Worm (Caenorhabditis elegans) whole organism, late embryonic: ENCODE results near the gene cpd-2.

Source experiments
- C08G9.2 ChIP-seq: sonication (generic microtip); optimal IDR thresholded peaks from 2 replicates; lab custom pipeline; 2016; ENCODE audit warnings: mild to moderate bottlenecking, missing genetic modification characterization, moderate library complexity, missing compliant biosample characterization
- C38D4.7 ChIP-seq: fragments of 200-800 bp; sonication (Bioruptor generic); optimal IDR thresholded peaks from 2 replicates; lab custom pipeline; 2018; ENCODE audit warnings: mild to moderate bottlenecking, missing genetic modification characterization, moderate library complexity, missing compliant biosample characterization
- F13H6.1 ChIP-seq: sonication (generic microtip); optimal IDR thresholded peaks from 2 replicates; lab custom pipeline; 2016; ENCODE audit warnings: missing genetic modification characterization, missing compliant biosample characterization
- ahr-1 ChIP-seq: sonication (generic microtip); optimal IDR thresholded peaks from 2 replicates; lab custom pipeline; 2016; ENCODE audit warnings: missing genetic modification characterization, missing compliant biosample characterization
- ama-1 ChIP-seq: fragments of 150-350 bp; optimal IDR thresholded peaks from 2 replicates; lab custom pipeline; 2014
- ceh-14 ChIP-seq: sonication (generic microtip); optimal IDR thresholded peaks from 2 replicates; lab custom pipeline; 2016; ENCODE audit warnings: missing genotype, missing genetic modification characterization, missing compliant biosample characterization
- ceh-18 ChIP-seq: sonication (generic microtip); optimal IDR thresholded peaks from 2 replicates; lab custom pipeline; 2016; ENCODE audit warnings: missing genetic modification characterization, missing compliant biosample characterization
- ceh-2 ChIP-seq: sonication (generic microtip); optimal IDR thresholded peaks from 2 replicates; lab custom pipeline; 2016; ENCODE audit warnings: missing genotype, missing genetic modification characterization, missing compliant biosample characterization
- ceh-24 ChIP-seq: sonication (generic microtip); optimal IDR thresholded peaks from 2 replicates; lab custom pipeline; 2016; ENCODE audit warnings: mild to moderate bottlenecking, missing genetic modification characterization, missing compliant biosample characterization
- ceh-30 ChIP-seq: fragments of 150-350 bp; optimal IDR thresholded peaks from 2 replicates; lab custom pipeline; 2014; ENCODE audit warnings: missing biosample characterization, missing genetic modification characterization
- ceh-31 ChIP-seq: sonication (generic microtip); optimal IDR thresholded peaks from 2 replicates; lab custom pipeline; 2016; ENCODE audit warnings: missing genetic modification characterization, missing compliant biosample characterization
- ceh-34 ChIP-seq: sonication (generic microtip); optimal IDR thresholded peaks from 2 replicates; lab custom pipeline; 2016; ENCODE audit warnings: mild to moderate bottlenecking, missing genetic modification characterization, missing compliant biosample characterization
- ceh-6 ChIP-seq: fragments of 200-800 bp; sonication (Bioruptor generic); optimal IDR thresholded peaks from 2 replicates; lab custom pipeline; 2018; ENCODE audit warnings: mild to moderate bottlenecking, missing genetic modification characterization, missing compliant biosample characterization
- ceh-9 ChIP-seq: sonication (generic microtip); optimal IDR thresholded peaks from 2 replicates; lab custom pipeline; 2016; ENCODE audit warnings: mild to moderate bottlenecking, missing genetic modification characterization, inconsistent platforms, missing compliant biosample characterization
- dve-1 ChIP-seq: sonication (generic microtip); optimal IDR thresholded peaks from 2 replicates; lab custom pipeline; 2017; ENCODE audit warnings: antibody characterized with exemption, mild to moderate bottlenecking, missing genetic modification characterization, missing compliant biosample characterization
- elt-2 ChIP-seq: sonication (generic microtip); optimal IDR thresholded peaks from 2 replicates; lab custom pipeline; 2016; ENCODE audit warnings: missing genetic modification reagents, missing genetic modification characterization, missing compliant biosample characterization
- elt-4 ChIP-seq: sonication (generic microtip); optimal IDR thresholded peaks from 2 replicates; lab custom pipeline; 2016; ENCODE audit warnings: missing genetic modification characterization, missing compliant biosample characterization
- ets-4 ChIP-seq: sonication (generic microtip); optimal IDR thresholded peaks from 2 replicates; lab custom pipeline; 2016; ENCODE audit warnings: missing genetic modification characterization, missing compliant biosample characterization
- fax-1 ChIP-seq: sonication (generic microtip); optimal IDR thresholded peaks from 2 replicates; lab custom pipeline; 2016; ENCODE audit warnings: missing genotype, missing genetic modification characterization, missing compliant biosample characterization
- hlh-13 ChIP-seq: fragments of 200-800 bp; sonication (Bioruptor generic); optimal IDR thresholded peaks from 2 replicates; lab custom pipeline; 2018; ENCODE audit warnings: mild to moderate bottlenecking, missing genetic modification characterization, missing compliant biosample characterization
- hlh-15 ChIP-seq: sonication (generic microtip); optimal IDR thresholded peaks from 2 replicates; lab custom pipeline; 2016; ENCODE audit warnings: missing genetic modification characterization, missing compliant biosample characterization
- hlh-30 ChIP-seq: sonication (generic microtip); optimal IDR thresholded peaks from 2 replicates; lab custom pipeline; 2017; ENCODE audit warnings: antibody characterized with exemption, missing genetic modification characterization, missing compliant biosample characterization; ENCODE audit not compliant: insufficient read depth
- hlh-6 ChIP-seq: sonication (generic microtip); optimal IDR thresholded peaks from 2 replicates; lab custom pipeline; 2016; ENCODE audit warnings: missing genotype, missing genetic modification characterization, missing compliant biosample characterization
- hlh-8 ChIP-seq: sonication (generic microtip); optimal IDR thresholded peaks from 2 replicates; lab custom pipeline; 2016; ENCODE audit warnings: missing genotype, missing genetic modification characterization, missing compliant biosample characterization
- lim-6 ChIP-seq: sonication (generic microtip); optimal IDR thresholded peaks from 2 replicates; lab custom pipeline; 2016; ENCODE audit warnings: missing genetic modification characterization, missing compliant biosample characterization
- lin-11 ChIP-seq: fragments of 200-800 bp; sonication (Bioruptor generic); optimal IDR thresholded peaks from 2 replicates; lab custom pipeline; 2018; ENCODE audit warnings: mild to moderate bottlenecking, missing genetic modification characterization, missing compliant biosample characterization
- mec-3 ChIP-seq: sonication (generic microtip); optimal IDR thresholded peaks from 2 replicates; lab custom pipeline; 2016; ENCODE audit warnings: borderline replicate concordance, missing genetic modification characterization, missing compliant biosample characterization
- nfya-1 ChIP-seq: sonication (generic microtip); optimal IDR thresholded peaks from 2 replicates; lab custom pipeline; 2017; ENCODE audit warnings: missing genetic modification characterization, mild to moderate bottlenecking, missing compliant biosample characterization, antibody characterized with exemption, moderate library complexity
- nhr-232 ChIP-seq: sonication (generic microtip); optimal IDR thresholded peaks from 2 replicates; lab custom pipeline; 2016; ENCODE audit warnings: missing genetic modification characterization, missing compliant biosample characterization
- pax-1 ChIP-seq: fragments of 150-350 bp; optimal IDR thresholded peaks from 2 replicates; lab custom pipeline; 2014; ENCODE audit warnings: missing biosample characterization, missing genetic modification characterization
- pha-2 ChIP-seq: sonication (generic microtip); optimal IDR thresholded peaks from 2 replicates; lab custom pipeline; 2017; ENCODE audit warnings: mild to moderate bottlenecking, missing genetic modification characterization, missing compliant biosample characterization
- pha-4 ChIP-seq: fragments of 150-350 bp; optimal IDR thresholded peaks from 2 replicates; lab custom pipeline; 2018; ENCODE audit warnings: missing biosample characterization, missing genetic modification reagents, missing genetic modification characterization
- pqm-1 ChIP-seq: sonication (generic microtip); optimal IDR thresholded peaks from 2 replicates; lab custom pipeline; 2016; ENCODE audit warnings: missing genetic modification characterization, missing compliant biosample characterization
- pros-1 ChIP-seq: fragments of 150-350 bp; optimal IDR thresholded peaks from 2 replicates; lab custom pipeline; 2014; ENCODE audit warnings: missing biosample characterization, missing genetic modification reagents, missing genetic modification characterization
- ref-2 ChIP-seq: sonication (generic microtip); optimal IDR thresholded peaks from 2 replicates; lab custom pipeline; 2016; ENCODE audit warnings: missing genetic modification characterization, missing compliant biosample characterization
- sdc-2 ChIP-seq: sonication (generic microtip); optimal IDR thresholded peaks from 2 replicates; lab custom pipeline; 2016; ENCODE audit warnings: missing genotype, missing genetic modification characterization, missing compliant biosample characterization
- sox-2 ChIP-seq: fragments of 200-800 bp; sonication (Bioruptor generic); IDR thresholded peaks from 2 replicates; pipeline ENCODE4 v1.3.6; 2022; ENCODE audit warnings: missing genetic modification reagents, missing genetic modification characterization, missing compliant biosample characterization
- syd-9 ChIP-seq: sonication (generic microtip); optimal IDR thresholded peaks from 2 replicates; lab custom pipeline; 2016; ENCODE audit warnings: mild to moderate bottlenecking, missing genetic modification characterization, moderate library complexity, missing compliant biosample characterization
- tbx-2 ChIP-seq: sonication (generic microtip); optimal IDR thresholded peaks from 2 replicates; lab custom pipeline; 2016; ENCODE audit warnings: missing genetic modification characterization, missing compliant biosample characterization
- tbx-7 ChIP-seq: sonication (generic microtip); optimal IDR thresholded peaks from 2 replicates; lab custom pipeline; 2016; ENCODE audit warnings: missing genotype, missing genetic modification characterization, missing compliant biosample characterization
- unc-3 ChIP-seq, 2 experiments: fragments of 200-800 bp in 1 of 2; sonication (Bioruptor generic) in 1 of 2; sonication (generic microtip) in 1 of 2; conservative IDR thresholded peaks in 1 of 2; optimal IDR thresholded peaks in 1 of 2; 2 replicates each; pipeline versions ENCODE4 v1.3.6 to Lab custom; 2016 to 2022; ENCODE audit warnings: missing compliant biosample characterization in 2 of 2, missing genetic modification characterization in 2 of 2, missing genetic modification reagents in 1 of 2
- unc-55 ChIP-seq: sonication (generic microtip); optimal IDR thresholded peaks from 2 replicates; lab custom pipeline; 2017; ENCODE audit warnings: missing biosample characterization, missing genetic modification reagents, missing genetic modification characterization
- unc-86 ChIP-seq: sonication (generic microtip); optimal IDR thresholded peaks from 2 replicates; lab custom pipeline; 2016; ENCODE audit warnings: missing genetic modification characterization, missing compliant biosample characterization
- ztf-16 ChIP-seq: sonication (generic microtip); optimal IDR thresholded peaks from 2 replicates; lab custom pipeline; 2017; ENCODE audit warnings: missing genetic modification characterization, missing compliant biosample characterization

Gene cpd-2

DNA sequence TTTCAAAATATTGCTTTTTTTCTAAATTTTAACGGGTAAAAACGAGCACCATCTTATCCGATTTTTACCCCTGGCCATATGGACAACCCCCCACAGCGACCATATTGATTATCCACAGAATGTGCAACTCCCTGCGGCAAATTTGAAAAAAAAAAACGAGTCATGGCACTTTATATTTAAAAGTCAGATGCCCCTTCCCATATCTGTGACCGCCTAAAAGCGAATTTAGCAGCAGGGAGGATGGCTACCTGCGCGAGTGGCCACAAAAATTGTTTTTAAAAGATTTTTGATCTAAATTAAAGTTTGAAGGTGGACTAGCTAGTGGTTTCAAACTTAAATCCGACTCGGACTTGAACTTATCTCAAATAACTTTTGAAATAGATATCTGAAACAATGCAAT lies 6.7 kb downstream of the cpd-2 start (continued):
- TF ChIP-seq nfya-1 (peak; percentile 92), unc-86 (tag; lab: Kevin White, UChicago) (peak; percentile 28), ztf-16 (peak; percentile 58), C08G9.2 (no peak), ceh-9 (no peak), ceh-30 (tag; lab: Kevin White, UChicago) (peak; percentile 71), syd-9 (peak; percentile 71), dve-1 (tag; lab: Kevin White, UChicago) (peak; percentile 87), nhr-232 (tag; lab: Kevin White, UChicago) (no peak), ref-2 (peak; percentile 81), unc-3 (GFP tag; conservative IDR thresholded peaks at IDR 0.05; lab: Robert Waterston, UW) (peak; percentile 37; the same call in 1 of the 2 replicates), unc-3 (tag; optimal IDR thresholded peaks at IDR 0.05; lab: Kevin White, UChicago) (peak; percentile 8), ceh-34 (tag; lab: Kevin White, UChicago) (peak; percentile 56), ceh-2 (tag; lab: Kevin White, UChicago) (peak; percentile 17), ets-4 (tag; lab: Kevin White, UChicago) (peak; percentile 64), unc-55 (GFP tag; lab: Kevin White, UChicago) (no peak), pax-1 (tag; lab: Kevin White, UChicago) (peak; percentile 59), tbx-7 (no peak), tbx-2 (tag; lab: Kevin White, UChicago) (peak; percentile 78), F13H6.1 (tag; lab: Kevin White, UChicago) (peak; percentile 8), mec-3 (no peak), elt-2 (tag; lab: Kevin White, UChicago) (peak; percentile 40), hlh-15 (tag; lab: Kevin White, UChicago) (no peak), pha-2 (tag; lab: Kevin White, UChicago) (no peak), ceh-14 (peak; percentile 6), sox-2 (GFP tag; lab: Robert Waterston, UW) (peak; percentile 4; the same call in 1 of the 2 replicates), ceh-6 (GFP tag; lab: Kevin White, UChicago) (no peak), C38D4.7 (GFP tag; lab: Kevin White, UChicago) (no peak), hlh-30 (tag; lab: Kevin White, UChicago) (peak; percentile 33), hlh-13 (GFP tag; lab: Kevin White, UChicago) (no peak), hlh-8 (tag; lab: Kevin White, UChicago) (peak; percentile 63), pros-1 (peak; percentile 35), lin-11 (tag; lab: Kevin White, UChicago) (no peak), elt-4 (tag; lab: Kevin White, UChicago) (no peak), ceh-31 (tag; lab: Kevin White, UChicago) (peak; percentile 80), ceh-18 (tag; lab: Kevin White, UChicago) (peak; percentile 95), sdc-2 (peak; percentile 99), ama-1 (no peak), ceh-24 (tag; lab: Kevin White, UChicago) (no peak), lim-6 (tag; lab: Kevin White, UChicago) (no peak), ahr-1 (tag; lab: Kevin White, UChicago) (no peak), hlh-6 (tag; lab: Kevin White, UChicago) (peak; percentile 4), pha-4 (tag; lab: Kevin White, UChicago) (no peak), fax-1 (no peak), pqm-1 (tag; lab: Kevin White, UChicago) (peak; percentile 57)

DNA sequence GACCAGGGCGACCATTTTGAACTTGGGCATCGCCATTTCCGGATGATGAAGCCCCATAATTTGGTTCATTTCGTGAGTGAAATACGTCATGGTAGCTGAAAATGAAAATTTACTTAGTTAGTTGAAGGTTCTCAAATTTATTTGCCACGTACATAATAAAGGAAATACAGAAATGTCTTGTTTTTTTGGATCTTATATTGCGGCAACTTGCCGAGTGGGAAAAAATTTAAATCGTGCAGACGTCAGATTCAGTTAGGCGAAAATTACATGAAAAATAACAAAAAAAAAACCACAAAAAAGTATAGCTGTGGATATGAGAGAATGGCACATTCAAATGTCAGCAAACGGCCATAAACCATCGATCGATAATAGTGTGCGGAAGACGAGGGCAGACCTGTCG lies 9.2 kb downstream of the cpd-2 start, which contains the start of gene T27A8.2:
T27A8.2 (minus strand) TSS at position 101 of the 400 bp plus-strand sequence.
- no peak for TF ChIP-seq hlh-30 (tag; lab: Kevin White, UChicago)
- TF ChIP-seq tbx-7, result no peak
- TF ChIP-seq C38D4.7 (GFP tag; lab: Kevin White, UChicago), result no peak
- no peak for TF ChIP-seq unc-3 (GFP tag; conservative IDR thresholded peaks at IDR 0.05; lab: Robert Waterston, UW)
- TF ChIP-seq unc-3 (tag; optimal IDR thresholded peaks at IDR 0.05; lab: Kevin White, UChicago), result no peak
